Fruit fly (Drosophila melanogaster) whole organism, embryonic: ENCODE results near the gene Sfp79B.

ENCODE experiments used
- Atf3 ChIP-seq: fragments of 200-800 bp; sonication (Bioruptor generic); optimal IDR thresholded peaks from 3 replicates; lab custom pipeline; 2016; ENCODE audit warnings: missing biosample characterization, missing genetic modification characterization
- CG10267 ChIP-seq: fragments of 200-800 bp; sonication (Bioruptor generic); optimal IDR thresholded peaks from 2 replicates; lab custom pipeline; 2018; ENCODE audit warnings: missing biosample characterization, mild to moderate bottlenecking, missing genetic modification characterization, moderate library complexity
- CG10462 ChIP-seq: fragments of 200-800 bp; sonication (Bioruptor generic); optimal IDR thresholded peaks from 2 replicates; lab custom pipeline; 2016; ENCODE audit warnings: missing biosample characterization, missing genetic modification characterization
- CG12104 ChIP-seq: fragments of 200-800 bp; sonication (Bioruptor generic); optimal IDR thresholded peaks from 3 replicates; lab custom pipeline; 2016; ENCODE audit warnings: missing biosample characterization, missing genetic modification characterization
- CG1233 ChIP-seq: fragments of 200-800 bp; sonication (Bioruptor generic); optimal IDR thresholded peaks from 4 replicates; lab custom pipeline; 2018; ENCODE audit warnings: missing biosample characterization, mild to moderate bottlenecking, missing genetic modification characterization
- CG13775 ChIP-seq: fragments of 200-800 bp; sonication (Bioruptor generic); optimal IDR thresholded peaks from 3 replicates; lab custom pipeline; 2017; ENCODE audit warnings: missing biosample characterization, mild to moderate bottlenecking, missing genetic modification characterization
- CG1529 ChIP-seq: fragments of 200-800 bp; sonication (Bioruptor generic); optimal IDR thresholded peaks from 3 replicates; lab custom pipeline; 2018; ENCODE audit warnings: missing biosample characterization, missing genetic modification characterization
- CG16863 ChIP-seq: fragments of 200-800 bp; sonication (Bioruptor generic); optimal IDR thresholded peaks from 3 replicates; lab custom pipeline; 2016; ENCODE audit warnings: missing biosample characterization, missing genetic modification characterization
- CG18011 ChIP-seq: fragments of 200-800 bp; sonication (Bioruptor generic); optimal IDR thresholded peaks from 2 replicates; lab custom pipeline; 2017; ENCODE audit warnings: missing biosample characterization, missing genetic modification characterization, mild to moderate bottlenecking, moderate library complexity, missing genotype
- CG18599 ChIP-seq: fragments of 200-800 bp; sonication (Bioruptor generic); optimal IDR thresholded peaks from 3 replicates; lab custom pipeline; 2017; ENCODE audit warnings: missing biosample characterization, missing genetic modification characterization, mild to moderate bottlenecking, moderate library complexity, missing genetic modification reagents
- CG31441 ChIP-seq: fragments of 200-800 bp; sonication (Bioruptor generic); IDR thresholded peaks from 2 replicates; pipeline ENCODE4 v1.3.6; 2022; ENCODE audit warnings: missing biosample characterization, missing genetic modification characterization
- CG34224 ChIP-seq: fragments of 200-800 bp; sonication (Bioruptor generic); IDR thresholded peaks from 3 replicates; pipeline ENCODE4 v1.3.6; 2022; ENCODE audit warnings: missing biosample characterization, missing genetic modification characterization; ENCODE audit not compliant: partially characterized antibody
- CG4820 ChIP-seq: fragments of 200-800 bp; sonication (Bioruptor generic); optimal IDR thresholded peaks from 3 replicates; lab custom pipeline; 2016; ENCODE audit warnings: missing biosample characterization, missing genetic modification characterization
- CG6689 ChIP-seq: fragments of 200-800 bp; sonication (Bioruptor generic); IDR thresholded peaks from 2 replicates; pipeline ENCODE4 v1.3.6; 2022; ENCODE audit warnings: missing biosample characterization, missing genetic modification characterization
- CG6813 ChIP-seq: fragments of 200-800 bp; sonication (Bioruptor generic); optimal IDR thresholded peaks from 2 replicates; lab custom pipeline; 2017; ENCODE audit warnings: missing biosample characterization, missing genetic modification characterization, mild to moderate bottlenecking, moderate library complexity, missing genetic modification reagents
- CG7928 ChIP-seq: fragments of 200-800 bp; sonication (Bioruptor generic); optimal IDR thresholded peaks from 2 replicates; lab custom pipeline; 2017; ENCODE audit warnings: missing biosample characterization, mild to moderate bottlenecking, missing genetic modification characterization
- CTCF ChIP-seq: fragments of 200-800 bp; sonication (Bioruptor generic); optimal IDR thresholded peaks from 2 replicates; lab custom pipeline; 2017; ENCODE audit warnings: missing biosample characterization, mild to moderate bottlenecking, missing genetic modification characterization, moderate library complexity
- CoRest ChIP-seq: fragments of 200-800 bp; sonication (Bioruptor generic); optimal IDR thresholded peaks from 3 replicates; lab custom pipeline; 2018; ENCODE audit warnings: missing biosample characterization, mild to moderate bottlenecking, missing genetic modification characterization, moderate library complexity
- D ChIP-seq, 2 experiments: fragments of 200-800 bp in 1 of 2; fragments of >200 bp in 1 of 2; sonication (Bioruptor generic) in 1 of 2; optimal IDR thresholded peaks; 2 replicates in 1 of 2; 3 replicates in 1 of 2; lab custom pipeline; 2017; ENCODE audit warnings: mild to moderate bottlenecking in 1 of 2, missing biosample characterization in 1 of 2, missing genetic modification characterization in 1 of 2, missing genetic modification reagents in 1 of 2
- D19B ChIP-seq: fragments of 200-800 bp; sonication (Bioruptor generic); optimal IDR thresholded peaks from 2 replicates; lab custom pipeline; 2017; ENCODE audit warnings: missing biosample characterization, mild to moderate bottlenecking, missing genetic modification characterization
- Dfd ChIP-seq, 2 experiments: fragments of >200 bp; optimal IDR thresholded peaks; 2 replicates each; lab custom pipeline; 2017; ENCODE audit warnings: missing biosample characterization in 2 of 2, missing genetic modification characterization in 2 of 2
- Ets97D ChIP-seq: fragments of 200-800 bp; sonication (Bioruptor generic); optimal IDR thresholded peaks from 3 replicates; lab custom pipeline; 2016; ENCODE audit warnings: missing biosample characterization, missing genetic modification characterization
- Hey ChIP-seq: fragments of 200-800 bp; sonication (Bioruptor generic); optimal IDR thresholded peaks from 3 replicates; lab custom pipeline; 2018; ENCODE audit warnings: missing biosample characterization, mild to moderate bottlenecking, missing genetic modification characterization
- HmgD ChIP-seq: fragments of 200-800 bp; sonication (Bioruptor generic); optimal IDR thresholded peaks from 3 replicates; lab custom pipeline; 2016; ENCODE audit warnings: missing biosample characterization, missing genetic modification characterization
- Hr3 ChIP-seq: fragments of 200-800 bp; sonication (Bioruptor generic); optimal IDR thresholded peaks from 3 replicates; lab custom pipeline; 2016; ENCODE audit warnings: missing biosample characterization, missing genetic modification characterization
- Lpt ChIP-seq: fragments of >200 bp; optimal IDR thresholded peaks from 2 replicates; lab custom pipeline; 2018; ENCODE audit warnings: missing biosample characterization, missing genetic modification characterization
- MESR4 ChIP-seq: fragments of 200-800 bp; sonication (Bioruptor generic); optimal IDR thresholded peaks from 2 replicates; lab custom pipeline; 2018; ENCODE audit warnings: missing biosample characterization, mild to moderate bottlenecking, missing genetic modification characterization, moderate library complexity
- Med ChIP-seq: fragments of 200-800 bp; sonication (Bioruptor generic); peaks from one replicate; lab custom pipeline; 2016; ENCODE audit warnings: missing biosample characterization, missing genetic modification characterization, mild to moderate bottlenecking, inconsistent platforms, moderate library complexity
- Meics ChIP-seq: fragments of 200-800 bp; sonication (Bioruptor generic); optimal IDR thresholded peaks from 2 replicates; lab custom pipeline; 2017; ENCODE audit warnings: missing biosample characterization, mild to moderate bottlenecking, missing genetic modification characterization
- Nf-YC ChIP-seq: fragments of 200-800 bp; optimal IDR thresholded peaks from 3 replicates; lab custom pipeline; 2019; ENCODE audit warnings: missing biosample characterization, mild to moderate bottlenecking, missing genetic modification characterization, moderate library complexity
- Ravus ChIP-seq: fragments of 200-800 bp; sonication (Bioruptor generic); IDR thresholded peaks from 2 replicates; pipeline ENCODE4 v1.3.6; 2022; ENCODE audit warnings: missing biosample characterization, missing genetic modification characterization
- Rx ChIP-seq: fragments of 200-800 bp; sonication (Bioruptor generic); IDR thresholded peaks from 2 replicates; pipeline ENCODE4 v1.3.6; 2022; ENCODE audit warnings: missing biosample characterization, missing genetic modification characterization
- Taf1 ChIP-seq: fragments of 200-800 bp; sonication (Bioruptor generic); IDR thresholded peaks from 2 replicates; pipeline ENCODE4 v1.3.6; 2022; ENCODE audit warnings: missing biosample characterization, missing genetic modification characterization
- chif ChIP-seq, 2 experiments: fragments of 200-800 bp; sonication (Bioruptor generic); optimal IDR thresholded peaks; 3 replicates each; lab custom pipeline; 2016; ENCODE audit warnings: missing biosample characterization in 2 of 2, missing genetic modification characterization in 2 of 2
- chinmo ChIP-seq: fragments of 200-800 bp; sonication (Bioruptor generic); IDR thresholded peaks from 4 replicates; pipeline ENCODE4 v1.3.6; 2022; ENCODE audit warnings: missing biosample characterization, missing genetic modification characterization; ENCODE audit not compliant: partially characterized antibody
- dmrt99B ChIP-seq: fragments of 200-800 bp; sonication (Bioruptor generic); optimal IDR thresholded peaks from 2 replicates; lab custom pipeline; 2018; ENCODE audit warnings: missing biosample characterization, mild to moderate bottlenecking, missing genetic modification characterization, moderate library complexity
- eyg ChIP-seq: fragments of 200-800 bp; sonication (Bioruptor generic); optimal IDR thresholded peaks from 3 replicates; lab custom pipeline; 2016; ENCODE audit warnings: missing biosample characterization, missing genetic modification characterization
- fru ChIP-seq: fragments of >200 bp; optimal IDR thresholded peaks from 2 replicates; lab custom pipeline; 2017
- jumu ChIP-seq: fragments of 200-800 bp; sonication (Bioruptor generic); optimal IDR thresholded peaks from 3 replicates; lab custom pipeline; 2016; ENCODE audit warnings: missing biosample characterization, missing genetic modification characterization
- knrl ChIP-seq: fragments of 200-800 bp; sonication (Bioruptor generic); IDR thresholded peaks from 3 replicates; pipeline ENCODE4 v1.3.6; 2022; ENCODE audit warnings: missing biosample characterization, missing genetic modification characterization; ENCODE audit not compliant: partially characterized antibody
- mirr ChIP-seq: fragments of 200-800 bp; sonication (Bioruptor generic); optimal IDR thresholded peaks from 3 replicates; lab custom pipeline; 2018; ENCODE audit warnings: missing biosample characterization, mild to moderate bottlenecking, missing genetic modification characterization
- pho ChIP-seq: fragments of 200-800 bp; sonication (Bioruptor generic); optimal IDR thresholded peaks from 2 replicates; lab custom pipeline; 2016; ENCODE audit warnings: missing biosample characterization, missing genetic modification characterization
- shn ChIP-seq: fragments of 200-800 bp; sonication (Bioruptor generic); optimal IDR thresholded peaks from 3 replicates; lab custom pipeline; 2016; ENCODE audit warnings: missing biosample characterization, missing genetic modification characterization
- sim ChIP-seq: fragments of 200-800 bp; sonication (Bioruptor generic); IDR thresholded peaks from 2 replicates; pipeline ENCODE4 v1.3.6; 2022; ENCODE audit warnings: missing biosample characterization, missing genetic modification characterization
- sima ChIP-seq: fragments of 200-800 bp; sonication (Bioruptor generic); optimal IDR thresholded peaks from 2 replicates; lab custom pipeline; 2016; ENCODE audit warnings: missing biosample characterization, missing genetic modification characterization
- stc ChIP-seq: fragments of 200-800 bp; sonication (Bioruptor generic); IDR thresholded peaks from 2 replicates; pipeline ENCODE4 v1.3.6; 2022; ENCODE audit warnings: missing biosample characterization, missing genetic modification characterization
- stwl ChIP-seq: fragments of 200-800 bp; sonication (Bioruptor generic); optimal IDR thresholded peaks from 3 replicates; lab custom pipeline; 2018; ENCODE audit warnings: missing biosample characterization, mild to moderate bottlenecking, missing genetic modification characterization, moderate library complexity
- sug ChIP-seq: fragments of 200-800 bp; optimal IDR thresholded peaks from 2 replicates; lab custom pipeline; 2019; ENCODE audit warnings: missing biosample characterization, mild to moderate bottlenecking, missing genetic modification characterization, moderate library complexity
- ttk ChIP-seq: fragments of 200-800 bp; sonication (Bioruptor generic); IDR thresholded peaks from 2 replicates; pipeline ENCODE4 v2.1.2; 2022; ENCODE audit warnings: missing biosample characterization, missing genetic modification characterization
- unpg ChIP-seq: fragments of 200-800 bp; sonication (Bioruptor generic); optimal IDR thresholded peaks from 3 replicates; lab custom pipeline; 2018; ENCODE audit warnings: missing biosample characterization, mild to moderate bottlenecking, missing genetic modification characterization, moderate library complexity

Gene Sfp79B

DNA sequence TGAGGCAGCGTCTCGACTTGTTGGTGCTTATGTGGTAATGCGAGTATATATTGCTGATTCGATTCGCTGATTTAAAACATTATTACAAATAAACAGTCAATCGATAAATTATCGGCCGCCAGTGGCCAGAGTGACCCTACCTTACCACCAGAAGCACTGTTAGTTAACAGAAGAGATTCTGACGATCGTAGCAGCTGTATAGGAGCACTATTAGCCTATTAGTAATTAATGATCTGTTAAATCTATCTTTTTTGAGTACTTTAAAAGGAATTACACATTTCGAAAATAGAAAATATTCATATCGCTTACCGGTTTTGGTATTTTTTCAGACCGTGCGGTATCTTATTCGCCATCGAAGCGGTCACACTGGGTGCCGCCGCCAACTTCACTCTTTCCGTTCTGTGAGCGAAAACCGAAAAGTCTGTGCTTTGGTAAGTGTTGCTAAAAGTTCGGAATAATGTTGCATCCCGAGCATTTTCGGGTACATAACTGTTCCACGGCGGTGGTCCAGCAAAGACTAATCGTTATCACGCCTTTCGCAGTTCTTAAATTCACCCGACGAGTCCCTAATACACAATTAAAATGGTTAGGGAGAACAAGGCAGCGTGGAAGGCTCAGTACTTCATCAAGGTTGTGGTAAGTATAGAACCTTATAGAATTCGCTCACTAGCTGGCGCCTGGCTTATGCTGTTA, 4.3 kb upstream of the Sfp79B start, which contains the start of the genes CG7130 and RpLP0 (continued):
- peak; percentile 87 for TF ChIP-seq CG16863 (GFP tag; lab: Kevin White, UChicago)
- TF ChIP-seq Lpt (GFP tag; lab: Kevin White, UChicago) = no peak
- TF ChIP-seq D (optimal IDR thresholded peaks at IDR 0.05; lab: Kevin White, UChicago) = peak; percentile 31
- TF ChIP-seq D (GFP tag; optimal IDR thresholded peaks at IDR 0.05; lab: Kevin White, UChicago) = peak; percentile 89
- TF ChIP-seq Nf-YC (tag; lab: Kevin White, UChicago) = peak; percentile 77
- peak; percentile 42; the same call in 1 of the 2 replicates for TF ChIP-seq Taf1 (GFP tag; lab: Robert Waterston, UW)
- peak; percentile 99 for TF ChIP-seq MESR4 (GFP tag; lab: Kevin White, UChicago)
- TF ChIP-seq stwl = peak; percentile 88
- peak; percentile 85 for TF ChIP-seq CoRest (tag; lab: Kevin White, UChicago)
- peak; percentile 97 for TF ChIP-seq CG13775 (GFP tag; lab: Kevin White, UChicago)
- TF ChIP-seq chinmo = no peak
- TF ChIP-seq chif (GFP tag; optimal IDR thresholded peaks at IDR 0.05; lab: Kevin White, UChicago) = peak; percentile 76 to 91
- TF ChIP-seq jumu (GFP tag; lab: Kevin White, UChicago) = peak; percentile 80
- TF ChIP-seq stc = peak; percentile 75
- peak; percentile 91 for TF ChIP-seq sug (tag; lab: Kevin White, UChicago)
- TF ChIP-seq CG18599 (GFP tag; lab: Kevin White, UChicago) = peak; percentile 93
- peak; percentile 91 for TF ChIP-seq pho (GFP tag; lab: Kevin White, UChicago)
- peak; percentile 95 for TF ChIP-seq CG6813 (GFP tag; lab: Kevin White, UChicago)
- TF ChIP-seq shn = peak; percentile 90
- TF ChIP-seq Rx = peak; percentile 87
- peak; percentile 71 for TF ChIP-seq Hr3 (GFP tag; lab: Kevin White, UChicago)
- no peak for TF ChIP-seq CG34224 (GFP tag; lab: Robert Waterston, UW)
- peak; percentile 81 for TF ChIP-seq ttk (GFP tag; lab: Robert Waterston, UW)
- no peak for TF ChIP-seq Dfd (GFP tag; optimal IDR thresholded peaks at IDR 0.05; lab: Kevin White, UChicago)
- no peak for TF ChIP-seq fru
- TF ChIP-seq CG7928 (GFP tag; lab: Kevin White, UChicago) = peak; percentile 69
- TF ChIP-seq Hey = peak; percentile 88
- TF ChIP-seq CG6689 = peak; percentile 72
- peak; percentile 87 for TF ChIP-seq Atf3 (GFP tag; lab: Kevin White, UChicago)
- TF ChIP-seq CG1233 = peak; percentile 96
- peak; percentile 90 for TF ChIP-seq CG1529
- TF ChIP-seq dmrt99B (tag; lab: Kevin White, UChicago) = peak; percentile 81
- TF ChIP-seq sima (GFP tag; lab: Kevin White, UChicago) = peak; percentile 87
- TF ChIP-seq unpg (GFP tag; lab: Kevin White, UChicago) = peak; percentile 86
- TF ChIP-seq Med = peak; percentile 99
- TF ChIP-seq Ravus (GFP tag; lab: Robert Waterston, UW) = peak; percentile 11; the same call in 1 of the 2 replicates
- peak; percentile 71 for TF ChIP-seq CG4820 (GFP tag; lab: Kevin White, UChicago)
- peak; percentile 100 for TF ChIP-seq Ets97D (GFP tag; lab: Kevin White, UChicago)
- TF ChIP-seq eyg = peak; percentile 95
- TF ChIP-seq sim (GFP tag; lab: Robert Waterston, UW) = peak; percentile 76
- peak; percentile 81 for TF ChIP-seq D19B (GFP tag; lab: Kevin White, UChicago)
- TF ChIP-seq CG31441 (GFP tag; lab: Robert Waterston, UW) = peak; percentile 93
- peak; percentile 74 for TF ChIP-seq CG10462
- TF ChIP-seq Meics (GFP tag; lab: Kevin White, UChicago) = peak; percentile 96
- TF ChIP-seq CG12104 (GFP tag; lab: Kevin White, UChicago) = peak; percentile 96
- peak; percentile 83 for TF ChIP-seq CG18011
- peak; percentile 65 for TF ChIP-seq knrl (GFP tag; lab: Robert Waterston, UW)
- TF ChIP-seq HmgD = peak; percentile 85
- TF ChIP-seq mirr (GFP tag; lab: Kevin White, UChicago) = peak; percentile 97
- TF ChIP-seq CTCF (GFP tag; lab: Kevin White, UChicago) = peak; percentile 68
- peak; percentile 86 for TF ChIP-seq CG10267 (tag; lab: Kevin White, UChicago)
